1 fruit fly cellular context compared by ENCODE assay signal in genomic region chr3R:11613252-11614036, dm6.
TF ChIP-seq lines count a peak whose summit lies in the region.

No protein-coding gene starts in this region.

TF ChIP-seq in whole organism, embryonic, 481 proteins besides CTCF, POLR2A, EP300 and RAD21 (continued from another document and continues in another):
- no peak for TF ChIP-seq nerfin-1 (tag; optimal IDR thresholded peaks at IDR 0.05; lab: Kevin White, UChicago)
- no peak for TF ChIP-seq ems (GFP tag; optimal IDR thresholded peaks at IDR 0.05; lab: Kevin White, UChicago)
- TF ChIP-seq jigr1 (GFP tag; IDR thresholded peaks at IDR 0.05; lab: Robert Waterston, UW) = no peak
- TF ChIP-seq Ets97D (GFP tag; optimal IDR thresholded peaks at IDR 0.05; lab: Kevin White, UChicago) = peak; percentile 50
- TF ChIP-seq org-1 (GFP tag; optimal IDR thresholded peaks at IDR 0.05; lab: Kevin White, UChicago) = no peak
- TF ChIP-seq HHEX (GFP tag; optimal IDR thresholded peaks at IDR 0.05; lab: Kevin White, UChicago) = peak; percentile 31
- TF ChIP-seq tna (GFP tag; IDR thresholded peaks at IDR 0.05; lab: Robert Waterston, UW; ENCODE audit: partially characterized antibody) = no peak
- peak; percentile 25; the same call in 1 of the 3 replicates for TF ChIP-seq CG7963 (GFP tag; IDR thresholded peaks at IDR 0.05; lab: Robert Waterston, UW; ENCODE audit: partially characterized antibody)
- TF ChIP-seq odd (GFP tag; optimal IDR thresholded peaks at IDR 0.05; lab: Kevin White, UChicago) = no peak
- TF ChIP-seq CG13296 (GFP tag; optimal IDR thresholded peaks at IDR 0.05; lab: Kevin White, UChicago) = no peak
- TF ChIP-seq CG17612 (GFP tag; IDR thresholded peaks at IDR 0.05; lab: Robert Waterston, UW) = no peak
- no peak for TF ChIP-seq CG3407 (GFP tag; optimal IDR thresholded peaks at IDR 0.05; lab: Kevin White, UChicago)
- TF ChIP-seq cad (GFP tag; optimal IDR thresholded peaks at IDR 0.05; lab: Kevin White, UChicago) = no peak
- peak; percentile 18 for TF ChIP-seq unpg (GFP tag; optimal IDR thresholded peaks at IDR 0.05; lab: Kevin White, UChicago)
- TF ChIP-seq hkb (optimal IDR thresholded peaks at IDR 0.05; lab: Kevin White, UChicago) = peak; percentile 64
- TF ChIP-seq hkb (GFP tag; IDR thresholded peaks at IDR 0.05; lab: Robert Waterston, UW) = no peak
- TF ChIP-seq CG16863 (GFP tag; optimal IDR thresholded peaks at IDR 0.05; lab: Kevin White, UChicago) = peak; percentile 34
- no peak for TF ChIP-seq Sox100B (GFP tag; optimal IDR thresholded peaks at IDR 0.05; lab: Kevin White, UChicago)
- no peak for TF ChIP-seq CG1792 (GFP tag; optimal IDR thresholded peaks at IDR 0.05; lab: Kevin White, UChicago)
- TF ChIP-seq tio (GFP tag; optimal IDR thresholded peaks at IDR 0.05; lab: Kevin White, UChicago) = peak; percentile 45
- TF ChIP-seq CG18476 (GFP tag; optimal IDR thresholded peaks at IDR 0.05; lab: Kevin White, UChicago) = peak; percentile 0
- no peak for TF ChIP-seq CG17568 (GFP tag; optimal IDR thresholded peaks at IDR 0.05; lab: Kevin White, UChicago)
- TF ChIP-seq caup (GFP tag; optimal IDR thresholded peaks at IDR 0.05; lab: Kevin White, UChicago; ENCODE audit: severe bottlenecking) = peak; percentile 61
- peak; percentile 64 for TF ChIP-seq sug (tag; optimal IDR thresholded peaks at IDR 0.05; lab: Kevin White, UChicago)
- peak; percentile 40 for TF ChIP-seq B-H2 (GFP tag; optimal IDR thresholded peaks at IDR 0.05; lab: Kevin White, UChicago)
- TF ChIP-seq Six4 (GFP tag; optimal IDR thresholded peaks at IDR 0.05; lab: Kevin White, UChicago) = peak; percentile 35
- TF ChIP-seq CG4404 (GFP tag; IDR thresholded peaks at IDR 0.05; lab: Robert Waterston, UW) = peak; percentile 45
- no peak for TF ChIP-seq crc (GFP tag; optimal IDR thresholded peaks at IDR 0.05; lab: Kevin White, UChicago)
- peak; percentile 98 for TF ChIP-seq Ets65A (GFP tag; lab: Kevin White, UChicago)
- no peak for TF ChIP-seq CG14860 (GFP tag; IDR thresholded peaks at IDR 0.05; lab: Robert Waterston, UW; ENCODE audit: partially characterized antibody)
- no peak for TF ChIP-seq Sry-β (GFP tag; optimal IDR thresholded peaks at IDR 0.05; lab: Kevin White, UChicago)
- TF ChIP-seq maf-S (GFP tag; optimal IDR thresholded peaks at IDR 0.05; lab: Kevin White, UChicago) = peak; percentile 18
- TF ChIP-seq CG15011 (GFP tag; optimal IDR thresholded peaks at IDR 0.05; lab: Kevin White, UChicago) = no peak
- peak; percentile 65 for TF ChIP-seq HLH3B (GFP tag; IDR thresholded peaks at IDR 0.05; lab: Robert Waterston, UW)
- no peak for TF ChIP-seq sna (GFP tag; IDR thresholded peaks at IDR 0.05; lab: Robert Waterston, UW; ENCODE audit: partially characterized antibody)
- peak; percentile 79 for TF ChIP-seq zen (tag; optimal IDR thresholded peaks at IDR 0.05; lab: Kevin White, UChicago)
- peak; percentile 59 for TF ChIP-seq ssp (GFP tag; IDR thresholded peaks at IDR 0.05; lab: Robert Waterston, UW)
- peak; percentile 87 for TF ChIP-seq CG8290 (GFP tag; optimal IDR thresholded peaks at IDR 0.05; lab: Kevin White, UChicago)
- TF ChIP-seq CG8290 (tag; optimal IDR thresholded peaks at IDR 0.05; lab: Kevin White, UChicago) = peak in 1 of 2 experiments; percentile 68
- no peak for TF ChIP-seq Lpt (GFP tag; optimal IDR thresholded peaks at IDR 0.05; lab: Kevin White, UChicago)
- TF ChIP-seq lilli (GFP tag; optimal IDR thresholded peaks at IDR 0.05; lab: Kevin White, UChicago) = peak; percentile 66
- TF ChIP-seq MESR4 (GFP tag; optimal IDR thresholded peaks at IDR 0.05; lab: Kevin White, UChicago) = no peak
- peak; percentile 46 for TF ChIP-seq CG15601 (tag; optimal IDR thresholded peaks at IDR 0.05; lab: Kevin White, UChicago)
- TF ChIP-seq CG10366 (GFP tag; IDR thresholded peaks at IDR 0.05; lab: Robert Waterston, UW) = peak; percentile 66
- peak; percentile 76 for TF ChIP-seq bab2 (GFP tag; optimal IDR thresholded peaks at IDR 0.05; lab: Kevin White, UChicago)
- peak; percentile 42; the same call in 2 of the 3 replicates for TF ChIP-seq row (GFP tag; IDR thresholded peaks at IDR 0.05; lab: Robert Waterston, UW)
- TF ChIP-seq CG2712 (tag; optimal IDR thresholded peaks at IDR 0.05; lab: Kevin White, UChicago) = peak; percentile 78
- TF ChIP-seq sr (GFP tag; IDR thresholded peaks at IDR 0.05; lab: Robert Waterston, UW) = no peak
- TF ChIP-seq gcm (GFP tag; optimal IDR thresholded peaks at IDR 0.05; lab: Kevin White, UChicago) = peak; percentile 89
- peak; percentile 21 for TF ChIP-seq ind (GFP tag; optimal IDR thresholded peaks at IDR 0.05; lab: Kevin White, UChicago)
- peak; percentile 34; the same call in 1 of the 2 replicates for TF ChIP-seq ranshi (GFP tag; IDR thresholded peaks at IDR 0.05; lab: Robert Waterston, UW)
- peak; percentile 38 for TF ChIP-seq fd96Cb (tag; optimal IDR thresholded peaks at IDR 0.05; lab: Kevin White, UChicago)
- peak; percentile 61 for TF ChIP-seq CG12744 (GFP tag; optimal IDR thresholded peaks at IDR 0.05; lab: Kevin White, UChicago)
- peak; percentile 97 for TF ChIP-seq Med (GFP tag; lab: Kevin White, UChicago)
- no peak for TF ChIP-seq pfk (GFP tag; optimal IDR thresholded peaks at IDR 0.05; lab: Kevin White, UChicago)
- no peak for TF ChIP-seq abd-A (tag; optimal IDR thresholded peaks at IDR 0.05; lab: Kevin White, UChicago)
- TF ChIP-seq CG12155 (GFP tag; optimal IDR thresholded peaks at IDR 0.05; lab: Kevin White, UChicago) = peak; percentile 51
- TF ChIP-seq crol (GFP tag; IDR thresholded peaks at IDR 0.05; lab: Robert Waterston, UW) = no peak; the same call in 1 of the 2 replicates
- peak; percentile 18 for TF ChIP-seq CG4617 (GFP tag; optimal IDR thresholded peaks at IDR 0.05; lab: Kevin White, UChicago; ENCODE audit: borderline replicate concordance)
- no peak for TF ChIP-seq CG8765 (GFP tag; IDR thresholded peaks at IDR 0.05; lab: Robert Waterston, UW)
- peak; percentile 46 for TF ChIP-seq dmrt99B (tag; optimal IDR thresholded peaks at IDR 0.05; lab: Kevin White, UChicago)
- no peak for TF ChIP-seq CG3281 (GFP tag; optimal IDR thresholded peaks at IDR 0.05; lab: Kevin White, UChicago)
- TF ChIP-seq Xbp1 (GFP tag; optimal IDR thresholded peaks at IDR 0.05; lab: Kevin White, UChicago) = peak; percentile 85
- no peak for TF ChIP-seq z (GFP tag; IDR thresholded peaks at IDR 0.05; lab: Robert Waterston, UW)
- peak; percentile 30 for TF ChIP-seq emc (GFP tag; optimal IDR thresholded peaks at IDR 0.05; lab: Kevin White, UChicago)
- peak; percentile 33 for TF ChIP-seq Spps (tag; optimal IDR thresholded peaks at IDR 0.05; lab: Kevin White, UChicago)
- TF ChIP-seq Chrac-16 (GFP tag; optimal IDR thresholded peaks at IDR 0.05; lab: Kevin White, UChicago) = peak; percentile 82
- peak; percentile 73 for TF ChIP-seq CG17361 (GFP tag; IDR thresholded peaks at IDR 0.05; lab: Robert Waterston, UW)
- TF ChIP-seq Elba2 (GFP tag; optimal IDR thresholded peaks at IDR 0.05; lab: Kevin White, UChicago) = peak; percentile 9
- peak; percentile 89 for TF ChIP-seq CG11247 (GFP tag; IDR thresholded peaks at IDR 0.05; lab: Robert Waterston, UW)
- peak; percentile 67 for TF ChIP-seq CG3847 (GFP tag; IDR thresholded peaks at IDR 0.05; lab: Robert Waterston, UW)
- TF ChIP-seq CG30403 (GFP tag; optimal IDR thresholded peaks at IDR 0.05; lab: Kevin White, UChicago) = peak; percentile 67
- TF ChIP-seq CG11093 (GFP tag; IDR thresholded peaks at IDR 0.05; lab: Robert Waterston, UW) = 0 out of 3 replicates have a peak, but pooled peaks have one; percentile 28
- TF ChIP-seq Neu2 (GFP tag; optimal IDR thresholded peaks at IDR 0.05; lab: Kevin White, UChicago; ENCODE audit: borderline replicate concordance) = no peak
- TF ChIP-seq Camta (GFP tag; optimal IDR thresholded peaks at IDR 0.05; lab: Kevin White, UChicago) = peak; percentile 48
- peak; percentile 35 for TF ChIP-seq Bdp1 (GFP tag; optimal IDR thresholded peaks at IDR 0.05; lab: Kevin White, UChicago)
- peak; percentile 84 for TF ChIP-seq Bgb (GFP tag; IDR thresholded peaks at IDR 0.05; lab: Robert Waterston, UW; ENCODE audit: partially characterized antibody)
- TF ChIP-seq CG14667 (GFP tag; IDR thresholded peaks at IDR 0.05; lab: Robert Waterston, UW) = peak; percentile 73
- no peak; the same call in 1 of the 2 replicates for TF ChIP-seq Ravus (GFP tag; IDR thresholded peaks at IDR 0.05; lab: Robert Waterston, UW)
- peak; percentile 78 for TF ChIP-seq CG1602 (GFP tag; optimal IDR thresholded peaks at IDR 0.05; lab: Kevin White, UChicago)
- TF ChIP-seq CG7556 (GFP tag; optimal IDR thresholded peaks at IDR 0.05; lab: Kevin White, UChicago) = no peak
- TF ChIP-seq CG34376 (GFP tag; optimal IDR thresholded peaks at IDR 0.05; lab: Kevin White, UChicago) = no peak
- peak; percentile 86; the same call in 2 of the 3 replicates for TF ChIP-seq CG2199 (GFP tag; IDR thresholded peaks at IDR 0.05; lab: Robert Waterston, UW)
- no peak for TF ChIP-seq sima (GFP tag; optimal IDR thresholded peaks at IDR 0.05; lab: Kevin White, UChicago)
- TF ChIP-seq eyg (GFP tag; optimal IDR thresholded peaks at IDR 0.05; lab: Kevin White, UChicago) = peak; percentile 40
- peak; percentile 55; the same call in 1 of the 2 replicates for TF ChIP-seq CG7372 (GFP tag; IDR thresholded peaks at IDR 0.05; lab: Robert Waterston, UW)
- peak; percentile 72 for TF ChIP-seq CG4820 (GFP tag; optimal IDR thresholded peaks at IDR 0.05; lab: Kevin White, UChicago)
- TF ChIP-seq CG10321 (GFP tag; IDR thresholded peaks at IDR 0.05; lab: Robert Waterston, UW) = no peak
- peak; percentile 61 for TF ChIP-seq phol (tag; optimal IDR thresholded peaks at IDR 0.05; lab: Kevin White, UChicago)
- TF ChIP-seq chinmo (GFP tag; IDR thresholded peaks at IDR 0.05; lab: Robert Waterston, UW; ENCODE audit: partially characterized antibody) = 0 out of 4 replicates have a peak, but pooled peaks have one; percentile 21
- no peak for TF ChIP-seq HLHmδ (GFP tag; optimal IDR thresholded peaks at IDR 0.05; lab: Kevin White, UChicago)
- TF ChIP-seq Mes4 (GFP tag; optimal IDR thresholded peaks at IDR 0.05; lab: Kevin White, UChicago) = peak; percentile 61
- peak; percentile 56 for TF ChIP-seq CG12391 (tag; optimal IDR thresholded peaks at IDR 0.05; lab: Kevin White, UChicago)
- TF ChIP-seq lola (GFP tag; optimal IDR thresholded peaks at IDR 0.05; lab: Kevin White, UChicago) = peak in 1 of 3 experiments; percentile 32
- peak; percentile 35 for TF ChIP-seq tup (GFP tag; optimal IDR thresholded peaks at IDR 0.05; lab: Kevin White, UChicago)
- peak; percentile 65 for TF ChIP-seq bcd (GFP tag; optimal IDR thresholded peaks at IDR 0.05; lab: Kevin White, UChicago)
- peak; percentile 9 for TF ChIP-seq CG13775 (GFP tag; optimal IDR thresholded peaks at IDR 0.05; lab: Kevin White, UChicago)
- peak; percentile 87 for TF ChIP-seq Dip2 (GFP tag; IDR thresholded peaks at IDR 0.05; lab: Robert Waterston, UW)
- TF ChIP-seq CG11696 (GFP tag; IDR thresholded peaks at IDR 0.05; lab: Robert Waterston, UW) = no peak
- peak; percentile 64 for TF ChIP-seq CG9609 (GFP tag; optimal IDR thresholded peaks at IDR 0.05; lab: Kevin White, UChicago)
- no peak for TF ChIP-seq hth (optimal IDR thresholded peaks at IDR 0.05; lab: Kevin White, UChicago)
- TF ChIP-seq toy (GFP tag; IDR thresholded peaks at IDR 0.05; lab: Robert Waterston, UW) = no peak
- TF ChIP-seq dysf (GFP tag; IDR thresholded peaks at IDR 0.05; lab: Robert Waterston, UW) = peak; percentile 78
- TF ChIP-seq CG14710 (tag; optimal IDR thresholded peaks at IDR 0.05; lab: Kevin White, UChicago) = peak; percentile 47
- TF ChIP-seq chn (GFP tag; optimal IDR thresholded peaks at IDR 0.05; lab: Kevin White, UChicago) = peak; percentile 67
- peak; percentile 56 for TF ChIP-seq Xrp1 (GFP tag; IDR thresholded peaks at IDR 0.05; lab: Robert Waterston, UW)
- peak; percentile 24; the same call in 1 of the 2 replicates for TF ChIP-seq Awh (GFP tag; IDR thresholded peaks at IDR 0.05; lab: Robert Waterston, UW)
- no peak for TF ChIP-seq ftz-f1 (GFP tag; optimal IDR thresholded peaks at IDR 0.05; lab: Kevin White, UChicago)
- peak; percentile 45 for TF ChIP-seq Mad (GFP tag; optimal IDR thresholded peaks at IDR 0.05; lab: Kevin White, UChicago)
- TF ChIP-seq ro (GFP tag; IDR thresholded peaks at IDR 0.05; lab: Robert Waterston, UW) = no peak
- TF ChIP-seq YL-1 (GFP tag; optimal IDR thresholded peaks at IDR 0.05; lab: Kevin White, UChicago) = peak; percentile 16
- peak; percentile 71 for TF ChIP-seq CG7839 (tag; optimal IDR thresholded peaks at IDR 0.05; lab: Kevin White, UChicago)
- TF ChIP-seq sd (tag; optimal IDR thresholded peaks at IDR 0.05; lab: Kevin White, UChicago) = peak; percentile 23
- TF ChIP-seq pum (GFP tag; optimal IDR thresholded peaks at IDR 0.05; lab: Kevin White, UChicago) = peak; percentile 49
- peak; percentile 66; the same call in 2 of the 3 replicates for TF ChIP-seq ase (GFP tag; IDR thresholded peaks at IDR 0.05; lab: Robert Waterston, UW)
- peak; percentile 68 for TF ChIP-seq CG2120 (GFP tag; optimal IDR thresholded peaks at IDR 0.05; lab: Kevin White, UChicago)
- peak; percentile 70 for TF ChIP-seq CG11504 (tag; optimal IDR thresholded peaks at IDR 0.05; lab: Kevin White, UChicago)
- TF ChIP-seq Dip3 (GFP tag; optimal IDR thresholded peaks at IDR 0.05; lab: Kevin White, UChicago) = peak; percentile 23
- TF ChIP-seq CG15696 (tag; optimal IDR thresholded peaks at IDR 0.05; lab: Kevin White, UChicago) = peak; percentile 78
- peak; percentile 3 for TF ChIP-seq her (GFP tag; optimal IDR thresholded peaks at IDR 0.05; lab: Kevin White, UChicago)
- peak; percentile 82 for TF ChIP-seq Myb (GFP tag; optimal IDR thresholded peaks at IDR 0.05; lab: Kevin White, UChicago)
- TF ChIP-seq Drgx (GFP tag; IDR thresholded peaks at IDR 0.05; lab: Robert Waterston, UW) = no peak
- peak; percentile 76 for TF ChIP-seq az2 (GFP tag; optimal IDR thresholded peaks at IDR 0.05; lab: Kevin White, UChicago)
- peak; percentile 90 for TF ChIP-seq slbo (GFP tag; IDR thresholded peaks at IDR 0.05; lab: Robert Waterston, UW)
- peak; percentile 35 for TF ChIP-seq Abd-B (GFP tag; optimal IDR thresholded peaks at IDR 0.05; lab: Kevin White, UChicago)
- no peak for TF ChIP-seq Oaz (GFP tag; IDR thresholded peaks at IDR 0.05; lab: Robert Waterston, UW)
- TF ChIP-seq CG6765 (GFP tag; optimal IDR thresholded peaks at IDR 0.05; lab: Kevin White, UChicago) = no peak
- no peak for TF ChIP-seq MTF-1 (GFP tag; optimal IDR thresholded peaks at IDR 0.05; lab: Kevin White, UChicago; ENCODE audit: borderline replicate concordance)
- peak; percentile 34; the same call in 1 of the 2 replicates for TF ChIP-seq ttk (GFP tag; IDR thresholded peaks at IDR 0.05; lab: Robert Waterston, UW)
- peak; percentile 72 for TF ChIP-seq Hsf (GFP tag; optimal IDR thresholded peaks at IDR 0.05; lab: Kevin White, UChicago)
- TF ChIP-seq CG16815 (GFP tag; optimal IDR thresholded peaks at IDR 0.05; lab: Kevin White, UChicago) = peak; percentile 42
